Worm (Caenorhabditis elegans) whole organism, late embryonic: ENCODE results near the gene ZK892.4.

ENCODE experiments used
- ceh-19 ChIP-seq: fragments of 200-800 bp; sonication (Bioruptor generic); optimal IDR thresholded peaks from 2 replicates; lab custom pipeline; 2018; ENCODE audit warnings: mild to moderate bottlenecking, missing genetic modification characterization, missing compliant biosample characterization
- pqm-1 ChIP-seq: sonication (generic microtip); optimal IDR thresholded peaks from 2 replicates; lab custom pipeline; 2016; ENCODE audit warnings: missing genetic modification characterization, missing compliant biosample characterization
- rnt-1 ChIP-seq: sonication (generic microtip); optimal IDR thresholded peaks from 2 replicates; lab custom pipeline; 2016; ENCODE audit warnings: missing genetic modification characterization, missing compliant biosample characterization
- ttx-3 ChIP-seq: sonication (generic microtip); optimal IDR thresholded peaks from 2 replicates; lab custom pipeline; 2016; ENCODE audit warnings: missing genetic modification reagents, missing genetic modification characterization, missing compliant biosample characterization
- unc-55 ChIP-seq: sonication (generic microtip); optimal IDR thresholded peaks from 2 replicates; lab custom pipeline; 2017; ENCODE audit warnings: missing biosample characterization, missing genetic modification reagents, missing genetic modification characterization

DNA sequence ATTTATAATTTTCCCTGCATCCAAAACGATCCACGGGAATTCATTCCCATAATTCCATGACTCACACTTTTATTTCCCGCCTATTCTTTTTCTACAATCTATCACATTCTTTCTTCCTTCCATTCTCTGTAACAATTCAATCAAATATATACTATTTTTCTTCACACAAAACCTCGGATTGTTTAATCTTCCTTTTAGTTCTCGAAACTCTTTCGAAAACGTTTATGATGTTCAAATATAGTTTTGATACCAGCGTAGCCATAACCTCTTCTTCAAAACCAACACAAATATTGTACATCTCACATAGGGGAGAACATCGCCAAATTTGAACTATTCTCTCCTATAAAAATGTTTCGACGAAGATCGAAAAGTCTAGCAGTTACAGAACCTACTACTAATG lies 15.6 kb upstream of the ZK892.4 start, which contains the start of gene lec-3:
- TF ChIP-seq unc-55 (GFP tag; lab: Kevin White, UChicago) (no peak), pqm-1 (no peak), rnt-1 (tag; lab: Kevin White, UChicago) (no peak), ceh-19 (GFP tag; lab: Kevin White, UChicago) (no peak), ttx-3 (tag; lab: Kevin White, UChicago) (no peak)
